Worm (Caenorhabditis elegans): ENCODE results near the gene F14H3.12.
"Not testable (repeated sequence)": the region's sequence is repeated elsewhere in the genome, so short reads cannot be mapped to it uniquely, and the experiment has no call there.

- TF ChIP-seq madf-8 (GFP tag; conservative IDR thresholded peaks at IDR 0.05); nhr-90 (tag; optimal IDR thresholded peaks at IDR 0.05); bed-1 (GFP tag; IDR thresholded peaks at IDR 0.05): not testable (repeated sequence)
Measured at ce11 chrV:16041925-16042742, 33.0 kb downstream of the F14H3.12 start, which contains the start of the genes his-2 and his-1.
